Worm (Caenorhabditis elegans): ENCODE results near the gene nhr-139.

- no peak for TF ChIP-seq tlp-1 (tag; optimal IDR thresholded peaks at IDR 0.05)
- no peak for TF ChIP-seq aha-1 (tag; optimal IDR thresholded peaks at IDR 0.05)
- no peak for TF ChIP-seq ceh-63 (GFP tag; optimal IDR thresholded peaks at IDR 0.05)
- no peak for TF ChIP-seq nhr-76 (tag; optimal IDR thresholded peaks at IDR 0.05)
- no peak for TF ChIP-seq nhr-237 (tag; optimal IDR thresholded peaks at IDR 0.05)
These were observed at the start of gene nhr-139 for ce11 chrV:6987673-6988072.
